Fruit fly (Drosophila melanogaster) whole organism, embryonic: ENCODE data around the gene pod1.

Experiments used
- Ada2b ChIP-seq: fragments of 200-800 bp; sonication (Bioruptor generic); IDR thresholded peaks from 2 replicates; pipeline ENCODE4 v1.3.6; 2022; ENCODE audit warnings: missing biosample characterization, missing genetic modification characterization
- Aef1 ChIP-seq: fragments of 200-800 bp; sonication (Bioruptor generic); IDR thresholded peaks from 3 replicates; pipeline ENCODE4 v1.3.6; 2022; ENCODE audit warnings: missing biosample characterization, missing genetic modification characterization
- Antp ChIP-seq: fragments of 200-800 bp; sonication (Bioruptor generic); optimal IDR thresholded peaks from 3 replicates; lab custom pipeline; 2016; ENCODE audit warnings: missing biosample characterization, missing genetic modification characterization
- Bteb2 ChIP-seq: fragments of 200-800 bp; sonication (Bioruptor generic); optimal IDR thresholded peaks from 2 replicates; lab custom pipeline; 2016; ENCODE audit warnings: missing biosample characterization, missing genetic modification characterization
- CG11723 ChIP-seq: fragments of 200-800 bp; sonication (Bioruptor generic); optimal IDR thresholded peaks from 2 replicates; lab custom pipeline; 2017; ENCODE audit warnings: missing biosample characterization, mild to moderate bottlenecking, missing genetic modification characterization
- CG12942 ChIP-seq: fragments of 200-800 bp; sonication (Bioruptor generic); optimal IDR thresholded peaks from 3 replicates; lab custom pipeline; 2016; ENCODE audit warnings: missing biosample characterization, missing genetic modification characterization
- CG14710 ChIP-seq: fragments of 200-800 bp; sonication (Bioruptor generic); optimal IDR thresholded peaks from 3 replicates; lab custom pipeline; 2019; ENCODE audit warnings: missing biosample characterization, mild to moderate bottlenecking, missing genetic modification characterization, moderate library complexity
- CG15011 ChIP-seq: fragments of 200-800 bp; sonication (Bioruptor generic); optimal IDR thresholded peaks from 3 replicates; lab custom pipeline; 2018; ENCODE audit warnings: missing biosample characterization, mild to moderate bottlenecking, missing genetic modification characterization
- CG15073 ChIP-seq: fragments of 200-800 bp; sonication (Bioruptor generic); optimal IDR thresholded peaks from 2 replicates; lab custom pipeline; 2016; ENCODE audit warnings: missing biosample characterization, missing genetic modification characterization
- CG18011 ChIP-seq: fragments of 200-800 bp; sonication (Bioruptor generic); optimal IDR thresholded peaks from 2 replicates; lab custom pipeline; 2017; ENCODE audit warnings: missing biosample characterization, missing genetic modification characterization, mild to moderate bottlenecking, moderate library complexity, missing genotype
- CG18262 ChIP-seq: fragments of 200-800 bp; optimal IDR thresholded peaks from 3 replicates; lab custom pipeline; 2019; ENCODE audit warnings: missing biosample characterization, mild to moderate bottlenecking, missing genetic modification characterization, moderate library complexity
- CG1832 ChIP-seq: fragments of 200-800 bp; sonication (Bioruptor generic); optimal IDR thresholded peaks from 2 replicates; lab custom pipeline; 2017; ENCODE audit warnings: missing biosample characterization, mild to moderate bottlenecking, missing genetic modification characterization, inconsistent platforms
- CG18476 ChIP-seq: fragments of 200-800 bp; sonication (Bioruptor generic); optimal IDR thresholded peaks from 2 replicates; lab custom pipeline; 2016; ENCODE audit warnings: missing biosample characterization, mild to moderate bottlenecking, missing genetic modification characterization
- CG2889 ChIP-seq: fragments of 200-800 bp; sonication (Bioruptor generic); IDR thresholded peaks from 3 replicates; pipeline ENCODE4 v1.3.6; 2022; ENCODE audit warnings: missing biosample characterization, missing genetic modification characterization
- CG33557 ChIP-seq: fragments of 200-800 bp; sonication (Bioruptor generic); optimal IDR thresholded peaks from 2 replicates; lab custom pipeline; 2019; ENCODE audit warnings: missing biosample characterization, mild to moderate bottlenecking, missing genetic modification characterization, moderate library complexity
- CG42726 ChIP-seq: fragments of 200-800 bp; sonication (Bioruptor generic); IDR thresholded peaks from 2 replicates; pipeline ENCODE4 v1.3.6; 2022; ENCODE audit warnings: missing biosample characterization, missing genetic modification characterization; ENCODE audit not compliant: partially characterized antibody
- CG5180 ChIP-seq: fragments of 200-800 bp; sonication (Bioruptor generic); optimal IDR thresholded peaks from 3 replicates; lab custom pipeline; 2017; ENCODE audit warnings: missing biosample characterization, missing genetic modification characterization, mild to moderate bottlenecking, moderate library complexity, missing genetic modification reagents
- CG7556 ChIP-seq: fragments of 200-800 bp; sonication (Bioruptor generic); optimal IDR thresholded peaks from 2 replicates; lab custom pipeline; 2017; ENCODE audit warnings: missing biosample characterization, mild to moderate bottlenecking, missing genetic modification characterization
- CG7928 ChIP-seq: fragments of 200-800 bp; sonication (Bioruptor generic); optimal IDR thresholded peaks from 2 replicates; lab custom pipeline; 2017; ENCODE audit warnings: missing biosample characterization, mild to moderate bottlenecking, missing genetic modification characterization
- CG8089 ChIP-seq: fragments of 200-800 bp; sonication (Bioruptor generic); optimal IDR thresholded peaks from 3 replicates; lab custom pipeline; 2016; ENCODE audit warnings: missing biosample characterization, missing genetic modification characterization
- CTCF ChIP-seq: fragments of 200-800 bp; sonication (Bioruptor generic); optimal IDR thresholded peaks from 2 replicates; lab custom pipeline; 2017; ENCODE audit warnings: missing biosample characterization, mild to moderate bottlenecking, missing genetic modification characterization, moderate library complexity
- Dbx ChIP-seq: fragments of 200-800 bp; sonication (Bioruptor generic); IDR thresholded peaks from 3 replicates; pipeline ENCODE4 v1.3.6; 2022; ENCODE audit warnings: missing biosample characterization, missing genetic modification characterization
- ERR ChIP-seq: fragments of 200-800 bp; sonication (Bioruptor generic); optimal IDR thresholded peaks from 2 replicates; lab custom pipeline; 2016; ENCODE audit warnings: missing biosample characterization, missing genetic modification characterization
- HLH4C ChIP-seq: fragments of 200-800 bp; sonication (Bioruptor generic); IDR thresholded peaks from 3 replicates; pipeline ENCODE4 v1.3.6; 2022; ENCODE audit warnings: missing biosample characterization, missing genetic modification characterization; ENCODE audit not compliant: partially characterized antibody
- Hr51 ChIP-seq, 2 experiments: fragments of 200-800 bp; sonication (Bioruptor generic); optimal IDR thresholded peaks; 2 replicates in 1 of 2; 3 replicates in 1 of 2; lab custom pipeline; 2016 to 2018; ENCODE audit warnings: missing biosample characterization in 2 of 2, missing genetic modification characterization in 2 of 2, mild to moderate bottlenecking in 1 of 2, moderate library complexity in 1 of 2
- Myb ChIP-seq: fragments of 200-800 bp; sonication (Bioruptor generic); optimal IDR thresholded peaks from 2 replicates; lab custom pipeline; 2016; ENCODE audit warnings: missing biosample characterization, missing genetic modification characterization
- Nf-YC ChIP-seq: fragments of 200-800 bp; optimal IDR thresholded peaks from 3 replicates; lab custom pipeline; 2019; ENCODE audit warnings: missing biosample characterization, mild to moderate bottlenecking, missing genetic modification characterization, moderate library complexity
- Vsx1 ChIP-seq: fragments of 200-800 bp; sonication (Bioruptor generic); optimal IDR thresholded peaks from 2 replicates; lab custom pipeline; 2017; ENCODE audit warnings: missing biosample characterization, mild to moderate bottlenecking, missing genetic modification characterization, missing genetic modification reagents
- Xrp1 ChIP-seq: fragments of 200-800 bp; sonication (Bioruptor generic); IDR thresholded peaks from 2 replicates; pipeline ENCODE4 v1.3.6; 2022; ENCODE audit warnings: missing biosample characterization, missing genetic modification characterization
- ap ChIP-seq: fragments of 200-800 bp; sonication (Bioruptor generic); IDR thresholded peaks from 2 replicates; pipeline ENCODE4 v1.3.6; 2022; ENCODE audit warnings: missing biosample characterization, missing genetic modification characterization
- ato ChIP-seq: fragments of 200-800 bp; sonication (Bioruptor generic); IDR thresholded peaks from 2 replicates; pipeline ENCODE4 v1.3.6; 2022; ENCODE audit warnings: missing biosample characterization, missing genetic modification characterization; ENCODE audit not compliant: partially characterized antibody
- bsh ChIP-seq, 2 experiments: fragments of 200-800 bp; sonication (Bioruptor generic); optimal IDR thresholded peaks; 2 replicates each; lab custom pipeline; 2017 to 2018; ENCODE audit warnings: mild to moderate bottlenecking in 2 of 2, missing biosample characterization in 2 of 2, missing genetic modification characterization in 2 of 2, moderate library complexity in 1 of 2
- cad ChIP-seq: fragments of >200 bp; optimal IDR thresholded peaks from 2 replicates; lab custom pipeline; 2017; ENCODE audit warnings: missing biosample characterization, missing genetic modification characterization
- ci ChIP-seq: fragments of 200-800 bp; sonication (Bioruptor generic); IDR thresholded peaks from 3 replicates; pipeline ENCODE4 v1.3.6; 2022; ENCODE audit warnings: missing biosample characterization, missing genetic modification characterization
- gce ChIP-seq: fragments of 200-800 bp; sonication (Bioruptor generic); IDR thresholded peaks from 3 replicates; pipeline ENCODE4 v1.3.6; 2022; ENCODE audit warnings: missing biosample characterization, missing genetic modification characterization
- her ChIP-seq: fragments of 200-800 bp; sonication (Bioruptor generic); optimal IDR thresholded peaks from 2 replicates; lab custom pipeline; 2016; ENCODE audit warnings: missing biosample characterization, missing genetic modification characterization
- jing ChIP-seq: fragments of 200-800 bp; sonication (Bioruptor generic); optimal IDR thresholded peaks from 2 replicates; lab custom pipeline; 2018; ENCODE audit warnings: missing biosample characterization, mild to moderate bottlenecking, missing genetic modification characterization
- jumu ChIP-seq: fragments of 200-800 bp; sonication (Bioruptor generic); optimal IDR thresholded peaks from 3 replicates; lab custom pipeline; 2016; ENCODE audit warnings: missing biosample characterization, missing genetic modification characterization
- nau ChIP-seq: fragments of 200-800 bp; sonication (Bioruptor generic); optimal IDR thresholded peaks from 3 replicates; lab custom pipeline; 2017; ENCODE audit warnings: missing biosample characterization, mild to moderate bottlenecking, missing genetic modification characterization, missing genetic modification reagents
- nmo ChIP-seq: fragments of 200-800 bp; sonication (Bioruptor generic); optimal IDR thresholded peaks from 2 replicates; lab custom pipeline; 2018; ENCODE audit warnings: missing biosample characterization, mild to moderate bottlenecking, missing genetic modification characterization, moderate library complexity
- odd ChIP-seq: fragments of 200-800 bp; sonication (Bioruptor generic); optimal IDR thresholded peaks from 2 replicates; lab custom pipeline; 2017; ENCODE audit warnings: missing biosample characterization, mild to moderate bottlenecking, missing genetic modification characterization
- org-1 ChIP-seq: fragments of 200-800 bp; sonication (Bioruptor generic); optimal IDR thresholded peaks from 2 replicates; lab custom pipeline; 2017; ENCODE audit warnings: missing biosample characterization, missing genetic modification characterization
- p53 ChIP-seq: fragments of 200-800 bp; sonication (Bioruptor generic); optimal IDR thresholded peaks from 2 replicates; lab custom pipeline; 2016; ENCODE audit warnings: missing biosample characterization, missing genetic modification characterization
- pfk ChIP-seq: fragments of 200-800 bp; sonication (Bioruptor generic); optimal IDR thresholded peaks from 2 replicates; lab custom pipeline; 2018; ENCODE audit warnings: missing biosample characterization, mild to moderate bottlenecking, missing genetic modification characterization, moderate library complexity
- prd ChIP-seq, 3 experiments: fragments of >200 bp in 2 of 3; fragments of 200-800 bp in 1 of 3; sonication (Bioruptor generic) in 1 of 3; optimal IDR thresholded peaks in 2 of 3; IDR thresholded peaks in 1 of 3; 2 replicates in 2 of 3; 3 replicates in 1 of 3; pipeline versions ENCODE4 v1.3.6 to Lab custom; 2017 to 2022; ENCODE audit warnings: missing biosample characterization in 1 of 3, missing genetic modification characterization in 1 of 3
- pros ChIP-seq: fragments of 200-800 bp; sonication (Bioruptor generic); optimal IDR thresholded peaks from 3 replicates; lab custom pipeline; 2019; ENCODE audit warnings: missing biosample characterization, mild to moderate bottlenecking, missing genetic modification characterization, moderate library complexity
- rib ChIP-seq: fragments of 200-800 bp; sonication (Bioruptor generic); IDR thresholded peaks from 2 replicates; pipeline ENCODE4 v1.3.6; 2022; ENCODE audit warnings: missing biosample characterization, missing genetic modification characterization
- slou ChIP-seq: fragments of 200-800 bp; sonication (Bioruptor generic); optimal IDR thresholded peaks from 3 replicates; lab custom pipeline; 2016; ENCODE audit warnings: missing biosample characterization, missing genetic modification characterization
- unc-4 ChIP-seq: fragments of 200-800 bp; sonication (Bioruptor generic); IDR thresholded peaks from 2 replicates; pipeline ENCODE4 v1.3.6; 2022; ENCODE audit warnings: missing biosample characterization, missing genetic modification characterization; ENCODE audit not compliant: partially characterized antibody

Gene pod1

dm6 chrX:6859756-6860412 is 56.4 kb downstream of the pod1 start (continued):
- TF ChIP-seq Bteb2 (GFP tag; lab: Kevin White, UChicago), result no peak
- TF ChIP-seq Xrp1 (GFP tag; lab: Robert Waterston, UW), result peak; percentile 74
- TF ChIP-seq Nf-YC (tag; lab: Kevin White, UChicago), result peak; percentile 74
- TF ChIP-seq CTCF, result peak; percentile 35
- 0 out of 2 replicates have a peak, but pooled peaks have one; percentile 21 for TF ChIP-seq rib
- TF ChIP-seq CG8089, result peak; percentile 64
- TF ChIP-seq pros (GFP tag; lab: Kevin White, UChicago), result no peak
- TF ChIP-seq Antp, result peak; percentile 83
- peak in 1 of 2 experiments; percentile 63 for TF ChIP-seq Hr51 (GFP tag; optimal IDR thresholded peaks at IDR 0.05; lab: Kevin White, UChicago)
- no peak for TF ChIP-seq ato (GFP tag; lab: Robert Waterston, UW)
- TF ChIP-seq ap (GFP tag; lab: Robert Waterston, UW), result peak; percentile 68
- TF ChIP-seq jumu, result peak; percentile 71
- TF ChIP-seq gce (GFP tag; lab: Robert Waterston, UW), result 0 out of 3 replicates have a peak, but pooled peaks have one; percentile 26
- no peak for TF ChIP-seq CG1832 (GFP tag; lab: Kevin White, UChicago)
- no peak for TF ChIP-seq cad (GFP tag; lab: Kevin White, UChicago)
- no peak for TF ChIP-seq p53
- TF ChIP-seq CG15011 (GFP tag; lab: Kevin White, UChicago), result peak; percentile 84
- no peak for TF ChIP-seq CG18011 (GFP tag; lab: Kevin White, UChicago)
- peak; percentile 20 for TF ChIP-seq CG7928 (GFP tag; lab: Kevin White, UChicago)
- no peak for TF ChIP-seq slou (GFP tag; lab: Kevin White, UChicago)
- TF ChIP-seq CG14710 (tag; lab: Kevin White, UChicago), result peak; percentile 76
- TF ChIP-seq ERR (GFP tag; lab: Kevin White, UChicago), result peak; percentile 61
- peak; percentile 69 for TF ChIP-seq her (GFP tag; lab: Kevin White, UChicago)
- TF ChIP-seq CG15073, result no peak
- no peak for TF ChIP-seq prd (optimal IDR thresholded peaks at IDR 0.05; lab: Kevin White, UChicago)
- TF ChIP-seq prd (GFP tag; IDR thresholded peaks at IDR 0.05; lab: Robert Waterston, UW), result peak; percentile 83
- no peak for TF ChIP-seq pfk (GFP tag; lab: Kevin White, UChicago)
- TF ChIP-seq CG18262, result peak; percentile 91
- TF ChIP-seq ci (GFP tag; lab: Robert Waterston, UW), result peak; percentile 31; the same call in 1 of the 3 replicates
- TF ChIP-seq odd (GFP tag; lab: Kevin White, UChicago), result peak; percentile 14
- no peak for TF ChIP-seq unc-4
- TF ChIP-seq CG11723 (GFP tag; lab: Kevin White, UChicago), result peak; percentile 20
- TF ChIP-seq HLH4C (GFP tag; lab: Robert Waterston, UW), result no peak
- peak; percentile 49 for TF ChIP-seq Ada2b
- no peak for TF ChIP-seq CG12942 (GFP tag; lab: Kevin White, UChicago)
- no peak; the same call in 2 of the 3 replicates for TF ChIP-seq CG2889 (GFP tag; lab: Robert Waterston, UW)
- no peak for TF ChIP-seq CG33557 (GFP tag; lab: Kevin White, UChicago)
- TF ChIP-seq nau, result peak; percentile 71
- peak; percentile 57 for TF ChIP-seq Vsx1 (GFP tag; lab: Kevin White, UChicago)
- TF ChIP-seq CG18476 (GFP tag; lab: Kevin White, UChicago), result peak; percentile 82
- TF ChIP-seq Dbx (GFP tag; lab: Robert Waterston, UW), result peak; percentile 77; the same call in 2 of the 3 replicates
- TF ChIP-seq bsh (GFP tag; optimal IDR thresholded peaks at IDR 0.05; lab: Kevin White, UChicago), result peak; percentile 61 to 70
- TF ChIP-seq CG7556 (GFP tag; lab: Kevin White, UChicago), result peak; percentile 72
- TF ChIP-seq CG5180 (GFP tag; lab: Kevin White, UChicago), result peak; percentile 64
- peak; percentile 74 for TF ChIP-seq org-1
- no peak for TF ChIP-seq jing (GFP tag; lab: Kevin White, UChicago)
- peak; percentile 32 for TF ChIP-seq Myb
- no peak for TF ChIP-seq CG42726
- peak; percentile 67 for TF ChIP-seq Aef1 (GFP tag; lab: Robert Waterston, UW)
- TF ChIP-seq nmo (GFP tag; lab: Kevin White, UChicago), result peak; percentile 63
